Worm (Caenorhabditis elegans): Measurements from ENCODE around the gene asp-12.
A peak's percentile ranks its signal among the peaks of the same experiment; 100 is the strongest.

The asp-12 gene

ce11 chrV:8230056-8230455, 39.0 kb upstream of the asp-12 start (continued):
- peak; percentile 26 for TF ChIP-seq ztf-18 (tag; optimal IDR thresholded peaks at IDR 0.05)
- TF ChIP-seq die-1 (tag; optimal IDR thresholded peaks at IDR 0.05): peak; percentile 56
- TF ChIP-seq snpc-1.1 (tag; optimal IDR thresholded peaks at IDR 0.05; ENCODE audit: insufficient read depth): peak; percentile 53
- TF ChIP-seq him-1 (tag; optimal IDR thresholded peaks at IDR 0.05): peak; percentile 78
- no peak for TF ChIP-seq bed-2 (GFP tag; IDR thresholded peaks at IDR 0.05)
- TF ChIP-seq B0261.1 (tag; optimal IDR thresholded peaks at IDR 0.05): peak; percentile 69
- peak; percentile 91 for TF ChIP-seq tbp1 (GFP tag; optimal IDR thresholded peaks at IDR 0.05)
- TF ChIP-seq atf-7 (tag; optimal IDR thresholded peaks at IDR 0.05): no peak
- peak; percentile 23 for TF ChIP-seq mes-4 (tag; optimal IDR thresholded peaks at IDR 0.05)
- no peak for TF ChIP-seq ztf-3 (GFP tag; optimal IDR thresholded peaks at IDR 0.05)
- peak; percentile 59; the same call in 1 of the 2 replicates for TF ChIP-seq attf-6 (GFP tag; IDR thresholded peaks at IDR 0.05)
- TF ChIP-seq mcd-1 (GFP tag; IDR thresholded peaks at IDR 0.05): 0 out of 2 replicates have a peak, but pooled peaks have one; percentile 25
- TF ChIP-seq hmg-1.2 (GFP tag; IDR thresholded peaks at IDR 0.05): peak; percentile 50; the same call in 1 of the 2 replicates
- TF ChIP-seq rpc-1 (optimal IDR thresholded peaks at IDR 0.05): peak; percentile 59
- peak; percentile 79 for TF ChIP-seq rpc-1 (tag; optimal IDR thresholded peaks at IDR 0.05)
- peak; percentile 65 for TF ChIP-seq ZK185.1 (tag; optimal IDR thresholded peaks at IDR 0.05; ENCODE audit: poor library complexity, severe bottlenecking)
- 0 out of 2 replicates have a peak, but pooled peaks have one; percentile 41 for TF ChIP-seq ceh-40 (GFP tag; IDR thresholded peaks at IDR 0.05)

ce11 chrV:8235331-8235730, 33.7 kb upstream of the asp-12 start:
- TF ChIP-seq Y56A3A.18 (GFP tag; IDR thresholded peaks at IDR 0.05) (0 out of 2 replicates have a peak, but pooled peaks have one; percentile 36), pbrm-1 (GFP tag; IDR thresholded peaks at IDR 0.05) (peak; percentile 78; the same call in 1 of the 2 replicates), F55B11.4 (tag; optimal IDR thresholded peaks at IDR 0.05; ENCODE audit: borderline replicate concordance, insufficient read depth) (no peak), him-1 (tag; optimal IDR thresholded peaks at IDR 0.05) (peak; percentile 76), D2030.7 (GFP tag; IDR thresholded peaks at IDR 0.05) (peak; percentile 54), ceh-79 (tag; optimal IDR thresholded peaks at IDR 0.05) (no peak), ztf-3 (GFP tag; optimal IDR thresholded peaks at IDR 0.05) (no peak), tbp1 (GFP tag; optimal IDR thresholded peaks at IDR 0.05) (peak; percentile 87), let-607 (tag; optimal IDR thresholded peaks at IDR 0.05) (peak in 1 of 2 experiments; percentile 38), zim-3 (tag; optimal IDR thresholded peaks at IDR 0.05) (no peak), ztf-18 (tag; optimal IDR thresholded peaks at IDR 0.05) (peak; percentile 43), madf-10 (tag; optimal IDR thresholded peaks at IDR 0.05) (peak; percentile 9), ceh-91 (GFP tag; IDR thresholded peaks at IDR 0.05) (no peak), C17E4.6 (GFP tag; IDR thresholded peaks at IDR 0.05) (no peak), gei-17 (GFP tag; optimal IDR thresholded peaks at IDR 0.05) (no peak), die-1 (tag; optimal IDR thresholded peaks at IDR 0.05) (peak; percentile 63), ets-4 (GFP tag; optimal IDR thresholded peaks at IDR 0.05) (no peak), F22D6.2 (tag; optimal IDR thresholded peaks at IDR 0.05) (no peak), F57C9.4 (tag; optimal IDR thresholded peaks at IDR 0.05) (no peak), nfya-2 (GFP tag; IDR thresholded peaks at IDR 0.05) (no peak), mcd-1 (GFP tag; IDR thresholded peaks at IDR 0.05) (no peak), let-526 (GFP tag; IDR thresholded peaks at IDR 0.05) (no peak), Y53F4B.3 (GFP tag; IDR thresholded peaks at IDR 0.05) (no peak), ceh-40 (GFP tag; IDR thresholded peaks at IDR 0.05) (peak; percentile 58; the same call in 1 of the 2 replicates), zfh-2 (GFP tag; conservative IDR thresholded peaks at IDR 0.05) (no peak), nfyb-1 (GFP tag; IDR thresholded peaks at IDR 0.05) (peak; percentile 72; the same call in 1 of the 2 replicates), snpc-1.3 (tag; optimal IDR thresholded peaks at IDR 0.05; ENCODE audit: insufficient read depth) (no peak), lin-35 (GFP tag; optimal IDR thresholded peaks at IDR 0.05) (no peak), egl-18 (GFP tag; IDR thresholded peaks at IDR 0.05) (0 out of 2 replicates have a peak, but pooled peaks have one; percentile 14), ztf-22 (GFP tag; optimal IDR thresholded peaks at IDR 0.05) (no peak), snpc-4 (GFP tag; optimal IDR thresholded peaks at IDR 0.05) (peak; percentile 61), snpc-4 (tag; optimal IDR thresholded peaks at IDR 0.05) (peak in 3 of 4 experiments; percentile 73 to 91 (median 76)), attf-6 (GFP tag; IDR thresholded peaks at IDR 0.05) (0 out of 2 replicates have a peak, but pooled peaks have one; percentile 29), rcor-1 (GFP tag; IDR thresholded peaks at IDR 0.05) (peak; percentile 38; the same call in 1 of the 2 replicates), F37B4.10 (GFP tag; IDR thresholded peaks at IDR 0.05) (no peak), madf-3 (GFP tag; IDR thresholded peaks at IDR 0.05) (0 out of 2 replicates have a peak, but pooled peaks have one; percentile 20)

Data from whole organism, young adult.